Worm (Caenorhabditis elegans) whole organism, L3 larva: ENCODE results near the gene catp-7.
A peak's percentile ranks its signal among the peaks of the same experiment; 100 is the strongest.

Experiments used
- ZK546.5 ChIP-seq: sonication (generic microtip); optimal IDR thresholded peaks from 2 replicates; lab custom pipeline; 2017; ENCODE audit warnings: missing biosample characterization, missing genetic modification characterization
- aly-2 ChIP-seq: fragments of 150-350 bp; optimal IDR thresholded peaks from 2 replicates; lab custom pipeline; 2014; ENCODE audit warnings: missing biosample characterization, missing genetic modification characterization
- ceh-16 ChIP-seq: sonication (generic microtip); optimal IDR thresholded peaks from 2 replicates; lab custom pipeline; 2017; ENCODE audit warnings: missing biosample characterization, missing genetic modification characterization
- ceh-28 ChIP-seq: fragments of 150-350 bp; optimal IDR thresholded peaks from 2 replicates; lab custom pipeline; 2014; ENCODE audit warnings: missing biosample characterization, missing genetic modification reagents, missing genetic modification characterization
- ceh-82 ChIP-seq: fragments of 150-350 bp; optimal IDR thresholded peaks from 2 replicates; lab custom pipeline; 2014; ENCODE audit warnings: missing biosample characterization, missing genetic modification characterization
- ceh-9 ChIP-seq: sonication (generic microtip); optimal IDR thresholded peaks from 2 replicates; lab custom pipeline; 2018; ENCODE audit warnings: missing biosample characterization, missing genetic modification characterization
- elt-1 ChIP-seq: fragments of 150-350 bp; optimal IDR thresholded peaks from 2 replicates; lab custom pipeline; 2014; ENCODE audit warnings: missing biosample characterization, missing genetic modification characterization
- elt-2 ChIP-seq: sonication (generic microtip); optimal IDR thresholded peaks from 2 replicates; lab custom pipeline; 2016; ENCODE audit warnings: missing genetic modification reagents, mild to moderate bottlenecking, missing genetic modification characterization, missing compliant biosample characterization
- elt-3 ChIP-seq, 3 experiments: fragments of 150-350 bp in 1 of 3; sonication (generic microtip) in 2 of 3; optimal IDR thresholded peaks; 2 replicates in 2 of 3; 4 replicates in 1 of 3; lab custom pipeline; 2014 to 2017; ENCODE audit warnings: missing biosample characterization in 3 of 3, missing genetic modification characterization in 3 of 3
- eor-1 ChIP-seq, 2 experiments: fragments of 150-350 bp; optimal IDR thresholded peaks; 2 replicates each; lab custom pipeline; 2014 to 2018; ENCODE audit warnings: missing biosample characterization in 2 of 2, missing genetic modification characterization in 2 of 2
- fkh-10 ChIP-seq: sonication (generic microtip); optimal IDR thresholded peaks from 2 replicates; lab custom pipeline; 2017; ENCODE audit warnings: missing biosample characterization, missing genetic modification reagents, missing genetic modification characterization
- fos-1 ChIP-seq: fragments of 150-350 bp; optimal IDR thresholded peaks from 2 replicates; lab custom pipeline; 2014; ENCODE audit warnings: missing biosample characterization, missing genetic modification characterization
- hmg-11 ChIP-seq: sonication (generic microtip); optimal IDR thresholded peaks from 2 replicates; lab custom pipeline; 2016; ENCODE audit warnings: missing genetic modification characterization, missing compliant biosample characterization
- jun-1 ChIP-seq: fragments of 150-350 bp; optimal IDR thresholded peaks from 2 replicates; lab custom pipeline; 2014; ENCODE audit warnings: missing biosample characterization, missing genetic modification reagents, missing genetic modification characterization
- lin-15B ChIP-seq: fragments of 150-350 bp; optimal IDR thresholded peaks from 2 replicates; lab custom pipeline; 2014; ENCODE audit warnings: missing biosample characterization, missing genetic modification characterization
- mml-1 ChIP-seq: fragments of 150-350 bp; sonication (generic microtip); optimal IDR thresholded peaks from 3 replicates; lab custom pipeline; 2014; ENCODE audit warnings: missing biosample characterization, missing genetic modification characterization
- nfya-1 ChIP-seq: sonication (generic microtip); optimal IDR thresholded peaks from 2 replicates; lab custom pipeline; 2017; ENCODE audit warnings: missing genetic modification characterization, mild to moderate bottlenecking, missing compliant biosample characterization, antibody characterized with exemption, moderate library complexity; ENCODE audit not compliant: insufficient read depth
- nhr-12 ChIP-seq: fragments of 150-350 bp; optimal IDR thresholded peaks from 2 replicates; lab custom pipeline; 2014; ENCODE audit warnings: missing biosample characterization, missing genetic modification characterization
- nhr-23 ChIP-seq: fragments of 150-350 bp; optimal IDR thresholded peaks from 2 replicates; lab custom pipeline; 2014; ENCODE audit warnings: missing biosample characterization, missing genetic modification reagents, missing genetic modification characterization
- nhr-25 ChIP-seq: sonication (generic microtip); optimal IDR thresholded peaks from 2 replicates; lab custom pipeline; 2017; ENCODE audit warnings: missing biosample characterization, missing genetic modification characterization
- nhr-28 ChIP-seq: fragments of 150-350 bp; optimal IDR thresholded peaks from 2 replicates; lab custom pipeline; 2014; ENCODE audit warnings: missing biosample characterization, missing genetic modification characterization
- nhr-43 ChIP-seq: sonication (generic microtip); optimal IDR thresholded peaks from 2 replicates; lab custom pipeline; 2016; ENCODE audit warnings: mild to moderate bottlenecking, missing genetic modification characterization, missing compliant biosample characterization; ENCODE audit not compliant: poor library complexity, severe bottlenecking
- nhr-67 ChIP-seq: fragments of 150-350 bp; optimal IDR thresholded peaks from 2 replicates; lab custom pipeline; 2014; ENCODE audit warnings: missing biosample characterization, missing genetic modification characterization
- nhr-76 ChIP-seq: fragments of 150-350 bp; sonication (generic microtip); optimal IDR thresholded peaks from 5 replicates; lab custom pipeline; 2014; ENCODE audit warnings: missing biosample characterization, missing genetic modification characterization
- nhr-77 ChIP-seq: fragments of 150-350 bp; optimal IDR thresholded peaks from 2 replicates; lab custom pipeline; 2014; ENCODE audit warnings: missing biosample characterization, missing genetic modification characterization
- pha-4 ChIP-seq: fragments of 150-350 bp; optimal IDR thresholded peaks from 2 replicates; lab custom pipeline; 2014; ENCODE audit warnings: missing biosample characterization, missing genetic modification reagents, missing genetic modification characterization
- pqm-1 ChIP-seq: fragments of 150-350 bp; optimal IDR thresholded peaks from 2 replicates; lab custom pipeline; 2017; ENCODE audit warnings: missing biosample characterization, missing genetic modification characterization, inconsistent platforms
- snpc-4 ChIP-seq: fragments of 150-350 bp; optimal IDR thresholded peaks from 2 replicates; lab custom pipeline; 2014; ENCODE audit warnings: missing biosample characterization, missing genetic modification characterization
- tbx-2 ChIP-seq: sonication (generic microtip); optimal IDR thresholded peaks from 2 replicates; lab custom pipeline; 2016; ENCODE audit warnings: mild to moderate bottlenecking, missing genetic modification characterization, missing compliant biosample characterization
- unc-62 ChIP-seq: fragments of 150-350 bp; sonication (generic microtip); optimal IDR thresholded peaks from 4 replicates; lab custom pipeline; 2014; ENCODE audit warnings: missing biosample characterization, missing genetic modification reagents, missing genetic modification characterization
- zag-1 ChIP-seq: fragments of 150-350 bp; optimal IDR thresholded peaks from 2 replicates; lab custom pipeline; 2014; ENCODE audit warnings: missing biosample characterization, missing genetic modification characterization
- ztf-11 ChIP-seq: fragments of 150-350 bp; optimal IDR thresholded peaks from 2 replicates; lab custom pipeline; 2014; ENCODE audit warnings: missing biosample characterization, missing genetic modification characterization
- ztf-4 ChIP-seq: fragments of 150-350 bp; optimal IDR thresholded peaks from 2 replicates; lab custom pipeline; 2014; ENCODE audit warnings: missing biosample characterization, missing genetic modification characterization

catp-7 gene

DNA sequence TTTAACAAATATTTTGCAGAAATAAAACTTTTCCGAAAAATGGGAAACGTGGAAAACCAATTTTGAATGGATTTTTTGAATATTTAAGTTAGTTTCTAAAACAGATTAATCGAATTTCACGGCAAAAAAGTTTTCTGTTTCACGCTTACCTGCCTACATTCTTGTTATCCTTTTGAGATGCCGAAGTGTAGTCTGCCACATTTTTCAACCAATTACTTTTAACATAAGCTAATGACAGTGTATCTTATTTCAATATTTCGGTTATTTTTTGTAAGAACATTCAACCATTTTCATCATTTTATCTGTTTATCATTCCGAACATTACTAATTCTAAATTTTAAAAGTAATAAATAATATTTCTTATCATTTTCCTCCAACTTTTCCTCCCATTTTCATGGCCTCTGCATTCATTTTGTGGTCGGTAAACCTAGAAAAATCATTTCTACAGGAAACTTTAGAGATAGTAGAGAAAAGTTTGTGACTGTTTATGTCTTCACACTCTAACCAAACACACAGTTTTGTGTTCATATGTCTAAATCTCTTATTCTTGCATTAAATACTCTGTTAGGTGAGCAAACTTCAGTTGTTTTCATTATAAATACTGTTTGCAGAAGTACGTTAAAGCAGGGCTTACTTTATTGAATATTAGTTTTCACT is 26.2 kb downstream of the catp-7 start, which contains the start of the genes F42A9.17 and cyp-33E2:
Gene F42A9.17 (minus strand): TSS at position 51 of the 657 bp plus-strand sequence.
Gene cyp-33E2 (plus strand): TSS at position 449 of the 657 bp plus-strand sequence.
- TF ChIP-seq nhr-28 (tag; lab: Kevin White, UChicago) (no peak), jun-1 (tag; lab: Kevin White, UChicago) (no peak), eor-1 (tag; optimal IDR thresholded peaks at IDR 0.05; lab: Kevin White, UChicago) (no peak), ceh-16 (tag; lab: Kevin White, UChicago) (no peak), fkh-10 (no peak), pqm-1 (tag; lab: Kevin White, UChicago) (peak; percentile 83), nhr-76 (tag; lab: Kevin White, UChicago) (no peak), nhr-12 (tag; lab: Kevin White, UChicago) (no peak), ztf-4 (no peak), fos-1 (tag; lab: Kevin White, UChicago) (no peak), snpc-4 (tag; lab: Kevin White, UChicago) (no peak), ceh-28 (tag; lab: Kevin White, UChicago) (no peak), elt-2 (tag; lab: Kevin White, UChicago) (peak; percentile 67), pha-4 (tag; lab: Kevin White, UChicago) (peak; percentile 91), ceh-9 (tag; lab: Kevin White, UChicago) (no peak), ceh-82 (tag; lab: Kevin White, UChicago) (no peak)

- TF ChIP-seq mml-1, result no peak
- no peak for TF ChIP-seq ztf-4
- peak; percentile 17 for TF ChIP-seq elt-2 (tag; lab: Kevin White, UChicago)
Measured at ce11 chrIV:8614680-8615079, 28.9 kb downstream of the catp-7 start, which contains the start of gene cyp-33E3. cyp-33E3 (plus strand) TSS chrIV:8614995.

DNA sequence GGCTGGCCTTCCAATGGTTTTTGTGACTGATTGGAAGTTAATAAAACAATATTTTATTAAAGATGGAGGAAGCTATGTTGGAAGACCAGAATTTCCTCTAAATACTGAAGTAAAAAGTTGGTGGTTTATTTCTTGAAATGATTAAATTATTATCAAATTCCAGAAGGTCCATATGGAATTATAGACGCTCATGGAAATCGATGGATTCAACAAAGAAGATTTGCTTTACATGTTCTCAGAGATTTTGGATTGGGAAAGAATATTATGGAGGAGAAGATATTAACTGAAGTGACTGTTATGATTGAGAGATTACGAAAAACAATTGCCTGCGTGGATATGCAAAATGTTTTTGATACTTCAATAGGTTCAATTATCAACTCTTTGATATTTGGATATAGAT is 29.5 kb downstream of the catp-7 start:
- TF ChIP-seq nhr-77 (tag; lab: Kevin White, UChicago) (no peak), tbx-2 (tag; lab: Kevin White, UChicago) (no peak), elt-3 (tag; optimal IDR thresholded peaks at IDR 0.05; lab: Kevin White, UChicago) (no peak), aly-2 (tag; lab: Kevin White, UChicago) (no peak)

ce11 chrIV:8617047-8617446 is 31.3 kb downstream of the catp-7 start, which contains the start of the genes F42A9.7 and F42A9.3:
F42A9.7 (minus strand) TSS chrIV:8617147.
F42A9.3 (plus strand) TSS chrIV:8617260.
- TF ChIP-seq nhr-25 (tag; lab: Kevin White, UChicago) (no peak), elt-1 (no peak), zag-1 (tag; lab: Kevin White, UChicago) (no peak), eor-1 (tag; optimal IDR thresholded peaks at IDR 0.05; lab: Kevin White, UChicago) (no peak), mml-1 (no peak), nfya-1 (tag; lab: Kevin White, UChicago) (no peak), unc-62 (no peak), nhr-23 (tag; lab: Kevin White, UChicago) (no peak), ZK546.5 (tag; lab: Kevin White, UChicago) (no peak), pha-4 (tag; lab: Kevin White, UChicago) (no peak), nhr-77 (tag; lab: Kevin White, UChicago) (no peak), snpc-4 (tag; lab: Kevin White, UChicago) (no peak), elt-3 (tag; optimal IDR thresholded peaks at IDR 0.05; lab: Kevin White, UChicago) (no peak), jun-1 (tag; lab: Kevin White, UChicago) (no peak), nhr-76 (tag; lab: Kevin White, UChicago) (no peak), nhr-43 (tag; lab: Kevin White, UChicago) (no peak), tbx-2 (tag; lab: Kevin White, UChicago) (no peak), hmg-11 (tag; lab: Kevin White, UChicago) (no peak), ztf-11 (tag; lab: Kevin White, UChicago) (no peak), ceh-16 (tag; lab: Kevin White, UChicago) (no peak)

- TF ChIP-seq fos-1 (tag; lab: Kevin White, UChicago) (no peak), tbx-2 (tag; lab: Kevin White, UChicago) (no peak), pqm-1 (tag; lab: Kevin White, UChicago) (no peak), pha-4 (tag; lab: Kevin White, UChicago) (peak; percentile 40), ceh-82 (tag; lab: Kevin White, UChicago) (no peak), nfya-1 (tag; lab: Kevin White, UChicago) (peak; percentile 31), lin-15B (peak; percentile 13), nhr-67 (no peak)
- TF ChIP-seq, all 47 proteins: peak for 3
Measured at ce11 chrIV:8618698-8619097, 32.9 kb downstream of the catp-7 start, which contains the start of gene F42A9.8. F42A9.8 (minus strand) TSS chrIV:8618785.
